Worm (Caenorhabditis elegans) whole organism, L4 larva: ENCODE measurements around the gene wdr-48.

Source experiments
- F26F4.8 ChIP-seq: fragments of 200-800 bp; sonication (Bioruptor generic); conservative IDR thresholded peaks from 2 replicates; pipeline ENCODE4 v1.3.6; 2022; ENCODE audit warnings: missing genetic modification characterization, missing compliant biosample characterization
- R02D3.7 ChIP-seq: fragments of 150-350 bp; sonication (generic microtip); optimal IDR thresholded peaks from 3 replicates; lab custom pipeline; 2014; ENCODE audit warnings: missing biosample characterization, missing genetic modification characterization
- T26A8.4 ChIP-seq: fragments of 200-800 bp; sonication (Bioruptor generic); IDR thresholded peaks from 2 replicates; pipeline ENCODE4 v1.3.6; 2022; ENCODE audit warnings: missing genetic modification characterization, missing compliant biosample characterization
- Y5F2A.4 ChIP-seq: fragments of 200-800 bp; sonication (Bioruptor generic); optimal IDR thresholded peaks from 2 replicates; lab custom pipeline; 2018; ENCODE audit warnings: mild to moderate bottlenecking, missing genetic modification characterization, missing compliant biosample characterization
- aha-1 ChIP-seq: fragments of 150-350 bp; peaks from one replicate; lab custom pipeline; 2014; ENCODE audit warnings: missing biosample characterization, missing genetic modification characterization
- aly-2 ChIP-seq: sonication (generic microtip); optimal IDR thresholded peaks from 2 replicates; lab custom pipeline; 2018; ENCODE audit warnings: missing biosample characterization, missing genetic modification characterization
- arid-1 ChIP-seq: fragments of 200-800 bp; sonication (Bioruptor generic); conservative IDR thresholded peaks from 2 replicates; pipeline ENCODE4 v1.3.6; 2022; ENCODE audit warnings: missing genetic modification reagents, missing genetic modification characterization, missing compliant biosample characterization
- ceh-20 ChIP-seq: fragments of 200-800 bp; sonication (Bioruptor generic); IDR thresholded peaks from 2 replicates; pipeline ENCODE4 v1.3.6; 2022; ENCODE audit warnings: missing genetic modification reagents, missing genetic modification characterization, missing compliant biosample characterization
- ceh-44 ChIP-seq: fragments of 200-800 bp; sonication (Bioruptor generic); IDR thresholded peaks from 2 replicates; pipeline ENCODE4 v1.3.6; 2022; ENCODE audit warnings: missing genetic modification reagents, missing genetic modification characterization, missing compliant biosample characterization
- cey-2 ChIP-seq: sonication (generic microtip); optimal IDR thresholded peaks from 3 replicates; lab custom pipeline; 2017; ENCODE audit warnings: missing genetic modification characterization, mild to moderate bottlenecking, missing compliant biosample characterization, antibody characterized with exemption, borderline replicate concordance; ENCODE audit not compliant: insufficient read depth
- ctbp-1 ChIP-seq: fragments of 200-800 bp; sonication (Bioruptor generic); IDR thresholded peaks from 2 replicates; pipeline ENCODE4 v1.3.6; 2022; ENCODE audit warnings: missing genetic modification reagents, missing genetic modification characterization, missing compliant biosample characterization
- daf-12 ChIP-seq: fragments of 150-350 bp; optimal IDR thresholded peaks from 2 replicates; lab custom pipeline; 2014; ENCODE audit warnings: missing biosample characterization, missing genetic modification reagents, missing genetic modification characterization
- daf-16 ChIP-seq, 3 experiments: sonication (generic microtip); optimal IDR thresholded peaks; 2 replicates each; lab custom pipeline; 2016 to 2017; ENCODE audit warnings: missing genetic modification characterization in 3 of 3, missing genetic modification reagents in 3 of 3, mild to moderate bottlenecking in 2 of 3, missing compliant biosample characterization in 2 of 3, missing biosample characterization in 1 of 3, moderate library complexity in 1 of 3
- dmd-6 ChIP-seq: fragments of 200-800 bp; sonication (Bioruptor generic); IDR thresholded peaks from 2 replicates; pipeline ENCODE4 v1.3.6; 2022; ENCODE audit warnings: missing genetic modification reagents, missing genetic modification characterization, missing compliant biosample characterization
- egl-43 ChIP-seq: fragments of 200-800 bp; sonication (Bioruptor generic); IDR thresholded peaks from 2 replicates; pipeline ENCODE4 v1.3.6; 2022; ENCODE audit warnings: missing genetic modification reagents, missing genetic modification characterization, missing compliant biosample characterization
- fos-1 ChIP-seq: fragments of 150-350 bp; optimal IDR thresholded peaks from 2 replicates; lab custom pipeline; 2014; ENCODE audit warnings: missing biosample characterization, missing genetic modification characterization
- gei-8 ChIP-seq: fragments of 200-800 bp; sonication (Bioruptor generic); optimal IDR thresholded peaks from 2 replicates; lab custom pipeline; 2018; ENCODE audit warnings: mild to moderate bottlenecking, missing genetic modification characterization, missing compliant biosample characterization
- hif-1 ChIP-seq, 2 experiments: sonication (generic microtip); optimal IDR thresholded peaks; 2 replicates each; lab custom pipeline; 2016 to 2017; ENCODE audit warnings: missing compliant biosample characterization in 2 of 2, missing genetic modification characterization in 2 of 2, missing genetic modification reagents in 2 of 2, missing genotype in 2 of 2, mild to moderate bottlenecking in 1 of 2
- hlh-11 ChIP-seq: fragments of 200-800 bp; sonication (Bioruptor generic); optimal IDR thresholded peaks from 2 replicates; lab custom pipeline; 2018; ENCODE audit warnings: mild to moderate bottlenecking, missing genetic modification characterization, missing compliant biosample characterization
- jun-1 ChIP-seq: fragments of 150-350 bp; optimal IDR thresholded peaks from 2 replicates; lab custom pipeline; 2014; ENCODE audit warnings: missing biosample characterization, missing genetic modification reagents, missing genetic modification characterization
- lin-13 ChIP-seq: fragments of 150-350 bp; optimal IDR thresholded peaks from 2 replicates; lab custom pipeline; 2014; ENCODE audit warnings: missing biosample characterization, missing genetic modification reagents, missing genetic modification characterization
- lin-29 ChIP-seq: fragments of 200-800 bp; sonication (Bioruptor generic); IDR thresholded peaks from 2 replicates; pipeline ENCODE4 v1.3.6; 2022; ENCODE audit warnings: missing genetic modification reagents, missing genetic modification characterization, missing compliant biosample characterization
- lin-39 ChIP-seq: fragments of 150-350 bp; optimal IDR thresholded peaks from 2 replicates; lab custom pipeline; 2014; ENCODE audit warnings: missing biosample characterization, missing genetic modification reagents, missing genetic modification characterization
- madf-5 ChIP-seq, 2 experiments: fragments of 200-800 bp; sonication (Bioruptor generic); IDR thresholded peaks; 2 replicates each; pipeline ENCODE4 v1.3.6; 2022; ENCODE audit warnings: missing compliant biosample characterization in 2 of 2, missing genetic modification characterization in 2 of 2
- mep-1 ChIP-seq: fragments of 150-350 bp; sonication (generic microtip); optimal IDR thresholded peaks from 3 replicates; lab custom pipeline; 2014; ENCODE audit warnings: missing biosample characterization, missing genetic modification characterization
- mes-2 ChIP-seq: sonication (generic microtip); optimal IDR thresholded peaks from 2 replicates; lab custom pipeline; 2016; ENCODE audit warnings: missing genotype, mild to moderate bottlenecking, missing genetic modification characterization, missing compliant biosample characterization; ENCODE audit not compliant: poor library complexity, severe bottlenecking
- mxl-2 ChIP-seq: fragments of 200-800 bp; sonication (Bioruptor generic); conservative IDR thresholded peaks from 2 replicates; pipeline ENCODE4 v1.3.6; 2022; ENCODE audit warnings: missing genetic modification reagents, missing genetic modification characterization, missing compliant biosample characterization
- mxl-3 ChIP-seq: fragments of 200-800 bp; sonication (Bioruptor generic); optimal IDR thresholded peaks from 2 replicates; lab custom pipeline; 2018; ENCODE audit warnings: mild to moderate bottlenecking, missing genetic modification characterization, missing compliant biosample characterization
- nhr-10 ChIP-seq: fragments of 150-350 bp; optimal IDR thresholded peaks from 2 replicates; lab custom pipeline; 2014; ENCODE audit warnings: missing biosample characterization, missing genetic modification characterization
- nhr-11 ChIP-seq: fragments of 150-350 bp; optimal IDR thresholded peaks from 2 replicates; lab custom pipeline; 2014; ENCODE audit warnings: missing biosample characterization, missing genetic modification characterization
- nhr-25 ChIP-seq: sonication (generic microtip); optimal IDR thresholded peaks from 2 replicates; lab custom pipeline; 2017; ENCODE audit warnings: missing genetic modification characterization, mild to moderate bottlenecking, missing compliant biosample characterization, antibody characterized with exemption, moderate library complexity, borderline replicate concordance; ENCODE audit not compliant: insufficient read depth
- nhr-42 ChIP-seq: fragments of 200-800 bp; sonication (Bioruptor generic); IDR thresholded peaks from 2 replicates; pipeline ENCODE4 v1.3.6; 2022; ENCODE audit warnings: missing genetic modification characterization, missing compliant biosample characterization
- nhr-6 ChIP-seq: fragments of 150-350 bp; optimal IDR thresholded peaks from 2 replicates; lab custom pipeline; 2014; ENCODE audit warnings: missing biosample characterization, missing genetic modification characterization
- nhr-76 ChIP-seq: fragments of 150-350 bp; optimal IDR thresholded peaks from 2 replicates; lab custom pipeline; 2014; ENCODE audit warnings: missing biosample characterization, missing genetic modification characterization
- pha-4 ChIP-seq, 2 experiments: fragments of 150-350 bp in 1 of 2; fragments of 200-800 bp in 1 of 2; sonication (Bioruptor generic) in 1 of 2; IDR thresholded peaks in 1 of 2; optimal IDR thresholded peaks in 1 of 2; 2 replicates each; pipeline versions ENCODE4 v1.3.6 to Lab custom; 2014 to 2022; ENCODE audit warnings: missing genetic modification characterization in 2 of 2, missing genetic modification reagents in 2 of 2, missing biosample characterization in 1 of 2, missing compliant biosample characterization in 1 of 2
- pqm-1 ChIP-seq: sonication (generic microtip); optimal IDR thresholded peaks from 2 replicates; lab custom pipeline; 2017; ENCODE audit warnings: missing biosample characterization, missing genetic modification characterization
- rbr-2 ChIP-seq: sonication (generic microtip); optimal IDR thresholded peaks from 2 replicates; lab custom pipeline; 2016; ENCODE audit warnings: missing genotype, missing genetic modification characterization, missing compliant biosample characterization
- sdz-12 ChIP-seq: fragments of 200-800 bp; sonication (Bioruptor generic); optimal IDR thresholded peaks from 2 replicates; lab custom pipeline; 2018; ENCODE audit warnings: mild to moderate bottlenecking, missing genetic modification characterization, missing compliant biosample characterization
- skn-1 ChIP-seq: fragments of 150-350 bp; optimal IDR thresholded peaks from 2 replicates; lab custom pipeline; 2014; ENCODE audit warnings: missing biosample characterization, missing genetic modification characterization
- tra-1 ChIP-seq: fragments of 200-800 bp; sonication (Bioruptor generic); IDR thresholded peaks from 2 replicates; pipeline ENCODE4 v1.3.6; 2022; ENCODE audit warnings: missing genetic modification reagents, missing genetic modification characterization, missing compliant biosample characterization
- vab-7 ChIP-seq: fragments of 200-800 bp; sonication (Bioruptor generic); IDR thresholded peaks from 2 replicates; pipeline ENCODE4 v1.3.6; 2022; ENCODE audit warnings: missing genetic modification reagents, missing genetic modification characterization, missing compliant biosample characterization
- zfp-2 ChIP-seq: sonication (generic microtip); optimal IDR thresholded peaks from 2 replicates; lab custom pipeline; 2016; ENCODE audit warnings: mild to moderate bottlenecking, missing genetic modification characterization, missing compliant biosample characterization
- zip-11 ChIP-seq: fragments of 200-800 bp; sonication (Bioruptor generic); IDR thresholded peaks from 2 replicates; pipeline ENCODE4 v1.3.6; 2022; ENCODE audit warnings: missing genetic modification characterization, missing compliant biosample characterization
- ztf-7 ChIP-seq: fragments of 150-350 bp; optimal IDR thresholded peaks from 2 replicates; lab custom pipeline; 2014; ENCODE audit warnings: missing biosample characterization, missing genetic modification characterization

The wdr-48 gene

DNA sequence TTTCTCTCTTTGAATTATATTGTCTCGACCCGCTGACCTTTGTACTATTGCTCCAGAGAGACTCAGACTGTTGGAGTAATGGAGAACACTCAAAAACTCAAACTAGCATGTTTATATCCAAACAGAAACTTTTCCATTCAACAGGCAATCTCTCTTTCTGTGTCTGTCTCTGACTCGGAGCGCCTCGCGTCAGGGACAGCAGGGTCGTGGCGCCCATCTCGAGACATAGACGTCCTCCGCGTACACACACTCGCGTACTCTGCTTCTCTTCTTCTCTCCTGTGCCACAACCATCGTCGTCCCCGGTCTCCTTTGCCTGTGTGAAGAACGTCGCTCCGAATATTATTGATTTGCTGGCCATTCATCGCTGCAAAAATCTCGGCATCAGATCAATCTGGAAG, 26.7 kb upstream of the wdr-48 start (continued):
- TF ChIP-seq nhr-6 (peak; percentile 42), jun-1 (tag; lab: Kevin White, UChicago) (no peak), T26A8.4 (GFP tag; lab: Robert Waterston, UW) (peak; percentile 24; the same call in 1 of the 2 replicates), madf-5 (GFP tag; IDR thresholded peaks at IDR 0.05; lab: Robert Waterston, UW) (no peak), ztf-7 (no peak), mep-1 (tag; lab: Kevin White, UChicago) (peak; percentile 89), vab-7 (GFP tag; lab: Robert Waterston, UW) (0 out of 2 replicates have a peak, but pooled peaks have one; percentile 31), egl-43 (GFP tag; lab: Robert Waterston, UW) (peak; percentile 22; the same call in 1 of the 2 replicates), ceh-44 (GFP tag; lab: Robert Waterston, UW) (0 out of 2 replicates have a peak, but pooled peaks have one; percentile 17), R02D3.7 (tag; lab: Kevin White, UChicago) (no peak), tra-1 (GFP tag; lab: Robert Waterston, UW) (0 out of 2 replicates have a peak, but pooled peaks have one; percentile 34), ceh-20 (GFP tag; lab: Robert Waterston, UW) (no peak), mxl-2 (GFP tag; lab: Robert Waterston, UW) (no peak), nhr-11 (peak; percentile 83), zip-11 (GFP tag; lab: Robert Waterston, UW) (no peak), nhr-10 (no peak), zfp-2 (tag; lab: Kevin White, UChicago) (no peak), F26F4.8 (GFP tag; lab: Robert Waterston, UW) (no peak), mes-2 (peak; percentile 56), pha-4 (GFP tag; IDR thresholded peaks at IDR 0.05; lab: Robert Waterston, UW) (peak; percentile 58), pha-4 (tag; optimal IDR thresholded peaks at IDR 0.05; lab: Kevin White, UChicago) (no peak), nhr-25 (tag; lab: Kevin White, UChicago) (peak; percentile 64), lin-39 (tag; lab: Kevin White, UChicago) (no peak), ctbp-1 (GFP tag; lab: Robert Waterston, UW) (peak; percentile 65; the same call in 1 of the 2 replicates), daf-16 (GFP tag; optimal IDR thresholded peaks at IDR 0.05; lab: Kevin White, UChicago) (peak in 1 of 2 experiments; percentile 61), daf-16 (tag; optimal IDR thresholded peaks at IDR 0.05; lab: Kevin White, UChicago) (peak; percentile 82), nhr-76 (no peak), lin-29 (no peak), Y5F2A.4 (GFP tag; lab: Kevin White, UChicago) (no peak), lin-13 (GFP tag; lab: Kevin White, UChicago) (peak; percentile 74), mxl-3 (GFP tag; lab: Kevin White, UChicago) (peak; percentile 92), dmd-6 (GFP tag; lab: Robert Waterston, UW) (peak; percentile 89), pqm-1 (tag; lab: Kevin White, UChicago) (peak; percentile 71), arid-1 (GFP tag; lab: Robert Waterston, UW) (peak; percentile 56; the same call in 1 of the 2 replicates), hif-1 (tag; optimal IDR thresholded peaks at IDR 0.05; lab: Kevin White, UChicago) (peak in 1 of 2 experiments; percentile 66), sdz-12 (no peak), rbr-2 (peak; percentile 72), nhr-42 (no peak), daf-12 (tag; lab: Kevin White, UChicago) (no peak), aha-1 (tag; lab: Kevin White, UChicago) (peak; percentile 97), aly-2 (tag; lab: Kevin White, UChicago) (no peak), cey-2 (tag; lab: Kevin White, UChicago) (no peak), fos-1 (tag; lab: Kevin White, UChicago) (no peak), gei-8 (no peak), hlh-11 (tag; lab: Kevin White, UChicago) (peak; percentile 95), skn-1 (tag; lab: Kevin White, UChicago) (no peak)
